Worm (Caenorhabditis elegans): ENCODE results near the gene emc-1.
"Not testable (repeated sequence)": the region's sequence is repeated elsewhere in the genome, so short reads cannot be mapped to it uniquely, and the experiment has no call there.

emc-1 gene

DNA sequence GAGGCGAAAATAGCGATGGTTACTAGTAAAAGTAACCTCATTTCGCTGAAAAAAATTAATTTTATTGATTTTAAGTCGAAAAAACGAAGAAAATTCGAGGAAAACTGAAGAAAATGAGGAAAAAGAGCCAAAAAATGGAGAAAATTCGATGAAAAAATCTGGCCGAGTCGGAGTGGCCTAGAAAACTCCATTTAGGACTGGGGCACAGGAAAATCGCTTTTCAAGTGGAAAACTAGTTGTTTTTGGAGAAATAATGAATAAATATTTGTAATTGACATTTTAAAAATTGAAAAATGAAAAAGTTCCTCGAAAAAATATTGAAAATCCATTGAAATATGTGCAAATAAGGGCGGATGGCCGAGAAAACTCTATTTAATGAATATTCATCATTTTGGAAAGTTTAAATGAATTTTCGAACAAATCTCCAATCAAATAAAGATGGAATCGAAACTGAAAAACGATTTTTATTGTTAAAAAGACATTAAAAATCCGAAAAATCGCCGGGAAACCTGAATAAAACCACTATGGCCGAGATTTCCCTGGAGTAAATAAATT is at the start of gene emc-1:
emc-1 (minus strand) TSS at position 45 of the 555 bp plus-strand sequence.
- TF ChIP-seq Y48G9A.11 (GFP tag; IDR thresholded peaks at IDR 0.05): no peak
- TF ChIP-seq mes-2 (tag; optimal IDR thresholded peaks at IDR 0.05; ENCODE audit: poor library complexity, severe bottlenecking): peak; percentile 59
- TF ChIP-seq jun-1 (tag; optimal IDR thresholded peaks at IDR 0.05): no peak
- no peak for TF ChIP-seq madf-9 (GFP tag; conservative IDR thresholded peaks at IDR 0.05)
- TF ChIP-seq lin-38 (GFP tag; IDR thresholded peaks at IDR 0.05): no peak
- no peak for TF ChIP-seq nhr-111 (GFP tag; optimal IDR thresholded peaks at IDR 0.05)
- no peak for TF ChIP-seq ceh-20 (GFP tag; IDR thresholded peaks at IDR 0.05)
- peak in 1 of 2 experiments; percentile 68 for TF ChIP-seq hif-1 (tag; optimal IDR thresholded peaks at IDR 0.05)
- no peak for TF ChIP-seq zip-11 (GFP tag; IDR thresholded peaks at IDR 0.05)
- TF ChIP-seq hlh-11 (tag; optimal IDR thresholded peaks at IDR 0.05): no peak
- TF ChIP-seq lir-3 (tag; optimal IDR thresholded peaks at IDR 0.05): no peak
- no peak for TF ChIP-seq lsy-2 (tag; optimal IDR thresholded peaks at IDR 0.05)
- no peak for TF ChIP-seq egl-27 (tag; optimal IDR thresholded peaks at IDR 0.05)
- TF ChIP-seq tag-97 (GFP tag; IDR thresholded peaks at IDR 0.05): no peak
- TF ChIP-seq saeg-2 (GFP tag; IDR thresholded peaks at IDR 0.05): no peak
- TF ChIP-seq nhr-76 (tag; optimal IDR thresholded peaks at IDR 0.05): no peak
- no peak for TF ChIP-seq spr-3 (GFP tag; optimal IDR thresholded peaks at IDR 0.05)

DNA sequence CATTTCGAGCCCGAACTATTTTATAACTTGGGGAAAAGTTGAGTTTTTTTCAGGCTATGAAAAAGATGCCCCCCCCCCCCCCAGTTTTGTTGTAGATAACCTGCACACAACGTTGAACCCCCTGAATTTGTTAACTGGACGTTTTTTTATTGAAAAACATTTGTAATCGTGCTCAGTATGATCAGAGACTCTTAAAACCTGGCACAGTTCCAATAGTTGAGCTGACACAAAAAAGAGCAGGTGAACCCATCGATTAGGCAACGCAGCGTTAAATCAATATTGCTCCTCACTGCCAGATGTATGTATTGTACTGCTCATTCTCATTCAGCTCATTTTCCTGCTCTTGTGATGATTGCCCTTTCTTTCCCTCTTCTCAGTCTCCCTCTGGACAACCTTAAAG is 45.5 kb upstream of the emc-1 start, which contains the start of gene K05F6.12:
K05F6.12 (plus strand) TSS at position 301 of the 400 bp plus-strand sequence.
- TF ChIP-seq unc-62 (GFP tag; optimal IDR thresholded peaks at IDR 0.05 in 1 of 2) (peak in 1 of 2 experiments; percentile 33), unc-62 (tag; optimal IDR thresholded peaks at IDR 0.05) (no peak), mxl-3 (GFP tag; optimal IDR thresholded peaks at IDR 0.05) (no peak)

DNA sequence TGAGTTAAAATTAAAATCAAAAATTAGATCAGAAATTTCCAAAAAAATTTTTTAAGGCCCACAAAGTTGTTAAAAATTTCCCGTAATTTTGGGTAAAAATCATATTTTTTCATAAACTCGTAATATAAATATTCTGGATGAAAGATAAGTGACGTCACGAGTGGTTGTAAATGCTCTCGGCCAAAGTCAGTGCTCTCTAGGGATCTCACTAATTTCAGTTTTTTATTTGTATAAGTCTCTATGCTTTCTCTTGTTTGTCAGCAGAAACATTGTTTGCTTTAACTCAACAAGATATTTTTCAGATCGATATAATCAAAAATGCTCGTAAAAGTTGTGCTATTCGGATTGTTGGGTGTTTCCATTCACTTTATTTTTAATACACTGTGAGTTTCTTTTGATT is 43.1 kb upstream of the emc-1 start, which contains the start of gene K05F6.4:
K05F6.4 (plus strand) TSS at position 301 of the 400 bp plus-strand sequence.
- not testable (repeated sequence) for TF ChIP-seq pha-4 (GFP tag; IDR thresholded peaks at IDR 0.05); pha-4 (tag; optimal IDR thresholded peaks at IDR 0.05); ceh-20 (GFP tag; IDR thresholded peaks at IDR 0.05); snpc-1.2 (GFP tag; IDR thresholded peaks at IDR 0.05)

DNA sequence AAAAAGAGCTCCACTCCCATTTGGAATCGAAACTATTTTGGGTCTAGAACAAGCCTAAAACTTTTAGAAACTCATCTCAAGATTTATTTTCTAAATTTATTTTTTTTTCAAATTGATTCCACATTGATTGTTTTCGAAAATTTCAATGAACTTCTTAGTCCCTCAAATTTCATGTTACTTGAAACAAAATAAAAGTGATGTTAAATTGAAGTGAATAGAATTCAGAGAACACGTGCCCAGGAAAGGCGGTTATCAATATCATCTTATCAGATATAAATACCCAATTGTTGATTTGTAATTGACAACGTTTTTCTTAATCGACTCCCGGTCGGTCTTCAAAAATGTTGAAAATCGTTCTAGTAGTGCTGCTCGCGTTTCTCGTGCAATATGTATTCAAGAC is 40.5 kb upstream of the emc-1 start, which contains the start of gene poml-4:
poml-4 (plus strand) TSS at position 301 of the 400 bp plus-strand sequence.
- TF ChIP-seq hmg-1.1 (GFP tag; IDR thresholded peaks at IDR 0.05); nhr-10 (tag; optimal IDR thresholded peaks at IDR 0.05); arid-1 (GFP tag; conservative IDR thresholded peaks at IDR 0.05): not testable (repeated sequence)

DNA sequence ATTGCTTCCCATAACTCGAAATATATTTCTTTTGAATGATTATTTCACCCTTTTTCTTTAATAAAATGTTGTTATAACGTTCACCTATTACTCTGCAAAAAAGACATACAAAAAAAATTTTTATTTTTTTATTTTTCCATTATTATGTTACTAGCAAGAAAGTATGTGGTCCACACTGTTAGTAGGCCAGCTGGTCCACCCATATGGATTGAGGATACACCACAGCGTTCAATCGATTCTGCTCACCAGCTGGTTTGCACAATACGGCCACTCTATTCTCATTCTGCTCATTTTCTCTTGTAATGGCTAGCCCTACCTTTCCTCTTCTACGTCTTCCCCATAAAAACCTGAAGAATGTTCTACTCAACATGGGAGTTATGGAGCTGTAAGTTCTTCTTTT is 38.5 kb upstream of the emc-1 start, which contains the start of gene fbxb-44:
fbxb-44 (plus strand) TSS at position 301 of the 400 bp plus-strand sequence.
- no peak for TF ChIP-seq dmd-9 (GFP tag; IDR thresholded peaks at IDR 0.05)
- no peak for TF ChIP-seq lin-15B (tag; optimal IDR thresholded peaks at IDR 0.05)
- no peak for TF ChIP-seq ztf-11 (tag; optimal IDR thresholded peaks at IDR 0.05)
- TF ChIP-seq daf-19 (GFP tag; conservative IDR thresholded peaks at IDR 0.05): no peak
- no peak for TF ChIP-seq duxl-1 (tag; optimal IDR thresholded peaks at IDR 0.05; ENCODE audit: poor library complexity)
- no peak for TF ChIP-seq egl-27 (tag; optimal IDR thresholded peaks at IDR 0.05)
- TF ChIP-seq set-16 (GFP tag; IDR thresholded peaks at IDR 0.05): no peak
- TF ChIP-seq unc-130 (GFP tag; optimal IDR thresholded peaks at IDR 0.05): no peak
- TF ChIP-seq nhr-10 (tag; optimal IDR thresholded peaks at IDR 0.05): no peak
- TF ChIP-seq mdt-29 (GFP tag; IDR thresholded peaks at IDR 0.05): no peak
- no peak for TF ChIP-seq nhr-237 (tag; optimal IDR thresholded peaks at IDR 0.05)
- TF ChIP-seq jun-1 (tag; optimal IDR thresholded peaks at IDR 0.05): no peak
- no peak for TF ChIP-seq mxl-3 (GFP tag; optimal IDR thresholded peaks at IDR 0.05)
- no peak for TF ChIP-seq hlh-11 (tag; optimal IDR thresholded peaks at IDR 0.05)
- TF ChIP-seq zip-2 (tag; optimal IDR thresholded peaks at IDR 0.05): no peak
- no peak for TF ChIP-seq ZK337.2 (GFP tag; IDR thresholded peaks at IDR 0.05)
- TF ChIP-seq nhr-28 (tag; optimal IDR thresholded peaks at IDR 0.05): no peak
- no peak for TF ChIP-seq rbr-2 (tag; optimal IDR thresholded peaks at IDR 0.05)

Data from whole organism, L4 larva.